Worm (Caenorhabditis elegans) whole organism, late embryonic: ENCODE measurements around the gene zig-2.

Experiments
- C38D4.7 ChIP-seq: fragments of 200-800 bp; sonication (Bioruptor generic); optimal IDR thresholded peaks from 2 replicates; lab custom pipeline; 2018; ENCODE audit warnings: mild to moderate bottlenecking, missing genetic modification characterization, moderate library complexity, missing compliant biosample characterization
- T23F11.4 ChIP-seq: fragments of 200-800 bp; sonication (Bioruptor generic); optimal IDR thresholded peaks from 2 replicates; lab custom pipeline; 2018; ENCODE audit warnings: mild to moderate bottlenecking, missing genetic modification characterization, missing compliant biosample characterization
- Y22D7AL.16 ChIP-seq: sonication (generic microtip); optimal IDR thresholded peaks from 2 replicates; lab custom pipeline; 2016; ENCODE audit warnings: missing genetic modification characterization, missing compliant biosample characterization
- ama-1 ChIP-seq: fragments of 150-350 bp; optimal IDR thresholded peaks from 2 replicates; lab custom pipeline; 2014
- ceh-14 ChIP-seq: sonication (generic microtip); optimal IDR thresholded peaks from 2 replicates; lab custom pipeline; 2016; ENCODE audit warnings: missing genotype, missing genetic modification characterization, missing compliant biosample characterization
- ceh-19 ChIP-seq: fragments of 200-800 bp; sonication (Bioruptor generic); optimal IDR thresholded peaks from 2 replicates; lab custom pipeline; 2018; ENCODE audit warnings: mild to moderate bottlenecking, missing genetic modification characterization, missing compliant biosample characterization
- ceh-2 ChIP-seq: sonication (generic microtip); optimal IDR thresholded peaks from 2 replicates; lab custom pipeline; 2016; ENCODE audit warnings: missing genotype, missing genetic modification characterization, missing compliant biosample characterization
- ceh-31 ChIP-seq: sonication (generic microtip); optimal IDR thresholded peaks from 2 replicates; lab custom pipeline; 2016; ENCODE audit warnings: missing genetic modification characterization, missing compliant biosample characterization
- ceh-45 ChIP-seq: fragments of 200-800 bp; sonication (Bioruptor generic); IDR thresholded peaks from 2 replicates; pipeline ENCODE4 v1.3.6; 2022; ENCODE audit warnings: missing genetic modification reagents, missing genetic modification characterization, missing compliant biosample characterization
- ceh-48 ChIP-seq: sonication (generic microtip); optimal IDR thresholded peaks from 2 replicates; lab custom pipeline; 2016; ENCODE audit warnings: missing genetic modification characterization, inconsistent platforms, missing compliant biosample characterization
- ceh-6 ChIP-seq: fragments of 200-800 bp; sonication (Bioruptor generic); optimal IDR thresholded peaks from 2 replicates; lab custom pipeline; 2018; ENCODE audit warnings: mild to moderate bottlenecking, missing genetic modification characterization, missing compliant biosample characterization
- ceh-9 ChIP-seq: sonication (generic microtip); optimal IDR thresholded peaks from 2 replicates; lab custom pipeline; 2016; ENCODE audit warnings: mild to moderate bottlenecking, missing genetic modification characterization, inconsistent platforms, missing compliant biosample characterization
- elt-2 ChIP-seq: sonication (generic microtip); optimal IDR thresholded peaks from 2 replicates; lab custom pipeline; 2016; ENCODE audit warnings: missing genetic modification reagents, missing genetic modification characterization, missing compliant biosample characterization
- ets-4 ChIP-seq: sonication (generic microtip); optimal IDR thresholded peaks from 2 replicates; lab custom pipeline; 2016; ENCODE audit warnings: missing genetic modification characterization, missing compliant biosample characterization
- eyg-1 ChIP-seq: sonication (generic microtip); optimal IDR thresholded peaks from 2 replicates; lab custom pipeline; 2016; ENCODE audit warnings: missing genotype, missing genetic modification characterization, missing compliant biosample characterization
- fax-1 ChIP-seq: sonication (generic microtip); optimal IDR thresholded peaks from 2 replicates; lab custom pipeline; 2016; ENCODE audit warnings: missing genotype, missing genetic modification characterization, missing compliant biosample characterization
- fkh-6 ChIP-seq: sonication (generic microtip); optimal IDR thresholded peaks from 2 replicates; lab custom pipeline; 2016; ENCODE audit warnings: missing genetic modification characterization, missing compliant biosample characterization
- gmeb-2 ChIP-seq: sonication (generic microtip); optimal IDR thresholded peaks from 2 replicates; lab custom pipeline; 2016; ENCODE audit warnings: missing genetic modification characterization, inconsistent platforms, missing compliant biosample characterization
- hlh-15 ChIP-seq: sonication (generic microtip); optimal IDR thresholded peaks from 2 replicates; lab custom pipeline; 2016; ENCODE audit warnings: missing genetic modification characterization, missing compliant biosample characterization
- hlh-6 ChIP-seq: sonication (generic microtip); optimal IDR thresholded peaks from 2 replicates; lab custom pipeline; 2016; ENCODE audit warnings: missing genotype, missing genetic modification characterization, missing compliant biosample characterization
- hlh-8 ChIP-seq: sonication (generic microtip); optimal IDR thresholded peaks from 2 replicates; lab custom pipeline; 2016; ENCODE audit warnings: missing genotype, missing genetic modification characterization, missing compliant biosample characterization
- lim-6 ChIP-seq: sonication (generic microtip); optimal IDR thresholded peaks from 2 replicates; lab custom pipeline; 2016; ENCODE audit warnings: missing genetic modification characterization, missing compliant biosample characterization
- lin-11 ChIP-seq: fragments of 200-800 bp; sonication (Bioruptor generic); optimal IDR thresholded peaks from 2 replicates; lab custom pipeline; 2018; ENCODE audit warnings: mild to moderate bottlenecking, missing genetic modification characterization, missing compliant biosample characterization
- mec-3 ChIP-seq: sonication (generic microtip); optimal IDR thresholded peaks from 2 replicates; lab custom pipeline; 2016; ENCODE audit warnings: borderline replicate concordance, missing genetic modification characterization, missing compliant biosample characterization
- nhr-11 ChIP-seq: fragments of 150-350 bp; optimal IDR thresholded peaks from 2 replicates; lab custom pipeline; 2014; ENCODE audit warnings: missing biosample characterization, missing genetic modification characterization
- npax-4 ChIP-seq: sonication (generic microtip); optimal IDR thresholded peaks from 2 replicates; lab custom pipeline; 2016; ENCODE audit warnings: missing genetic modification characterization, missing compliant biosample characterization
- pat-9 ChIP-seq: fragments of 200-800 bp; sonication (Bioruptor generic); optimal IDR thresholded peaks from 2 replicates; lab custom pipeline; 2018; ENCODE audit warnings: mild to moderate bottlenecking, missing genetic modification characterization, moderate library complexity, missing compliant biosample characterization
- pha-2 ChIP-seq: sonication (generic microtip); optimal IDR thresholded peaks from 2 replicates; lab custom pipeline; 2017; ENCODE audit warnings: mild to moderate bottlenecking, missing genetic modification characterization, missing compliant biosample characterization
- pha-4 ChIP-seq: fragments of 150-350 bp; optimal IDR thresholded peaks from 2 replicates; lab custom pipeline; 2018; ENCODE audit warnings: missing biosample characterization, missing genetic modification reagents, missing genetic modification characterization
- pros-1 ChIP-seq: fragments of 150-350 bp; optimal IDR thresholded peaks from 2 replicates; lab custom pipeline; 2014; ENCODE audit warnings: missing biosample characterization, missing genetic modification reagents, missing genetic modification characterization
- ref-2 ChIP-seq: sonication (generic microtip); optimal IDR thresholded peaks from 2 replicates; lab custom pipeline; 2016; ENCODE audit warnings: missing genetic modification characterization, missing compliant biosample characterization
- sdc-2 ChIP-seq: sonication (generic microtip); optimal IDR thresholded peaks from 2 replicates; lab custom pipeline; 2016; ENCODE audit warnings: missing genotype, missing genetic modification characterization, missing compliant biosample characterization
- syd-9 ChIP-seq: sonication (generic microtip); optimal IDR thresholded peaks from 2 replicates; lab custom pipeline; 2016; ENCODE audit warnings: mild to moderate bottlenecking, missing genetic modification characterization, moderate library complexity, missing compliant biosample characterization
- tbx-2 ChIP-seq: sonication (generic microtip); optimal IDR thresholded peaks from 2 replicates; lab custom pipeline; 2016; ENCODE audit warnings: missing genetic modification characterization, missing compliant biosample characterization
- tbx-7 ChIP-seq: sonication (generic microtip); optimal IDR thresholded peaks from 2 replicates; lab custom pipeline; 2016; ENCODE audit warnings: missing genotype, missing genetic modification characterization, missing compliant biosample characterization
- unc-3 ChIP-seq, 2 experiments: fragments of 200-800 bp in 1 of 2; sonication (Bioruptor generic) in 1 of 2; sonication (generic microtip) in 1 of 2; conservative IDR thresholded peaks in 1 of 2; optimal IDR thresholded peaks in 1 of 2; 2 replicates each; pipeline versions ENCODE4 v1.3.6 to Lab custom; 2016 to 2022; ENCODE audit warnings: missing compliant biosample characterization in 2 of 2, missing genetic modification characterization in 2 of 2, missing genetic modification reagents in 1 of 2
- unc-42 ChIP-seq: sonication (generic microtip); optimal IDR thresholded peaks from 2 replicates; lab custom pipeline; 2016; ENCODE audit warnings: missing genotype, missing genetic modification characterization, missing compliant biosample characterization
- ztf-16 ChIP-seq: sonication (generic microtip); optimal IDR thresholded peaks from 2 replicates; lab custom pipeline; 2017; ENCODE audit warnings: missing genetic modification characterization, missing compliant biosample characterization

Gene zig-2

ce11 chrX:12333479-12333878, 7.8 kb downstream of the zig-2 start, which contains the start of gene srd-47:
Gene srd-47, plus strand, starts transcription at chrX:12333642.
- no peak for TF ChIP-seq ceh-14 (tag; lab: Kevin White, UChicago)
- TF ChIP-seq ref-2: no peak
- TF ChIP-seq lin-11 (tag; lab: Kevin White, UChicago): no peak
- no peak for TF ChIP-seq T23F11.4
- no peak for TF ChIP-seq fkh-6 (tag; lab: Kevin White, UChicago)
- TF ChIP-seq lim-6 (tag; lab: Kevin White, UChicago): no peak
- TF ChIP-seq unc-3 (GFP tag; conservative IDR thresholded peaks at IDR 0.05; lab: Robert Waterston, UW): no peak
- TF ChIP-seq unc-3 (tag; optimal IDR thresholded peaks at IDR 0.05; lab: Kevin White, UChicago): no peak
- no peak for TF ChIP-seq nhr-11 (tag; lab: Kevin White, UChicago)
- TF ChIP-seq pha-4 (tag; lab: Kevin White, UChicago): no peak
- no peak for TF ChIP-seq ceh-9 (tag; lab: Kevin White, UChicago)
- TF ChIP-seq pat-9: no peak
- no peak for TF ChIP-seq pros-1 (tag; lab: Kevin White, UChicago)
- no peak for TF ChIP-seq ceh-45 (GFP tag; lab: Robert Waterston, UW)
- TF ChIP-seq ceh-2 (tag; lab: Kevin White, UChicago): no peak
- TF ChIP-seq hlh-8 (tag; lab: Kevin White, UChicago): no peak
- TF ChIP-seq hlh-6: no peak
- TF ChIP-seq npax-4: no peak

ce11 chrX:12331795-12332194, 9.4 kb downstream of the zig-2 start, which contains the start of gene srd-46:
Gene srd-46, plus strand, starts transcription at chrX:12332095.
- no peak for TF ChIP-seq hlh-15
- TF ChIP-seq fax-1 (tag; lab: Kevin White, UChicago): no peak
- TF ChIP-seq eyg-1 (tag; lab: Kevin White, UChicago): no peak
- no peak for TF ChIP-seq pros-1 (tag; lab: Kevin White, UChicago)
- no peak for TF ChIP-seq lin-11 (tag; lab: Kevin White, UChicago)
- no peak for TF ChIP-seq unc-42 (tag; lab: Kevin White, UChicago)
- TF ChIP-seq C38D4.7 (GFP tag; lab: Kevin White, UChicago): no peak
- TF ChIP-seq ets-4 (tag; lab: Kevin White, UChicago): no peak
- TF ChIP-seq ceh-14 (tag; lab: Kevin White, UChicago): no peak
- no peak for TF ChIP-seq ceh-48 (tag; lab: Kevin White, UChicago)
- no peak for TF ChIP-seq elt-2 (tag; lab: Kevin White, UChicago)
- TF ChIP-seq ama-1 (lab: Kevin White, UChicago): no peak
- TF ChIP-seq T23F11.4: no peak
- no peak for TF ChIP-seq mec-3 (tag; lab: Kevin White, UChicago)
- TF ChIP-seq hlh-8 (tag; lab: Kevin White, UChicago): no peak
- no peak for TF ChIP-seq npax-4
- TF ChIP-seq pha-4 (tag; lab: Kevin White, UChicago): no peak
- TF ChIP-seq sdc-2: no peak
- TF ChIP-seq, all 69 proteins: peak for 0

DNA sequence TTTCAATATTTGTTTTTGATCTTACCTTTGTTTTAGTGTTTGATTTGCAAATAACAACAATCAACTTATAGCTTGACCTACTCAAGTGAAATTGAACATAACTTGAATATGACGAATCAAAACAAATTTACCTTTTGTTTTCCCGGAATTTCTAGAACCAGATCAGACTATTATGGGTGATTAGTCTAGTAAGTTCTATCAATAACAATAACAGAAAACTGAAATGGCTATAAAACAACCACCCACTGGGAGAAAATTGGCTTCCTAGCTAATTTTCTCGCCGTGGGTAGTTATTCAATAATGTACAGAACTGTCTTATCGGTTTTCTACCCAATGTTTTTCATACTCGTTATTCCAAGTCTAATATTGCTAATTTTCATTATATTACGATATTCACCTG, 12.6 kb downstream of the zig-2 start, which contains the start of gene srd-45:
srd-45 (plus strand) TSS at position 301 of the 400 bp plus-strand sequence.
- TF ChIP-seq syd-9 (tag; lab: Kevin White, UChicago) (no peak), hlh-15 (no peak), nhr-11 (tag; lab: Kevin White, UChicago) (no peak), pha-2 (tag; lab: Kevin White, UChicago) (no peak), Y22D7AL.16 (tag; lab: Kevin White, UChicago) (no peak), lin-11 (tag; lab: Kevin White, UChicago) (no peak), ceh-19 (no peak), hlh-6 (no peak), tbx-7 (tag; lab: Kevin White, UChicago) (no peak), ceh-6 (GFP tag; lab: Kevin White, UChicago) (no peak)

DNA sequence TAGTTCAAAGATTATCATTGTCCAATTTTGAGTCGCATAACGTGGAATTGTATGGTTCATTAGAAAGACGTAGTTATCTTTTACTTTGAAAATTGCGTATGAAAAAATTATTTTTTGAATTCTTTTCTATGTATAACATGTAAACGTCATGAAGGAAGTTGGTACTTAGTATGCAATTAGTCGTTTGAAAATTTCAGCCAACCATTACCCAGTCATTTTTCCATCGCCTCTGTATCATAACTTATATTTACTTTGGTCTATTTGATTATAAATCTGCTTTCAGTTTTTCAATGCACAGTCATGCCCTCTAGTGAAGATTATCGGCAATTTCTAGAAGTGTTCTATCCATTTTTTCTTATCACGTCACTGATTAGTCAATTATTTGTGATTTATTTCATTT, 14.8 kb downstream of the zig-2 start, which contains the start of gene srd-41:
srd-41 (plus strand) TSS at position 301 of the 400 bp plus-strand sequence.
- no peak for TF ChIP-seq ztf-16 (tag; lab: Kevin White, UChicago)
- TF ChIP-seq ceh-31 (tag; lab: Kevin White, UChicago): no peak
- no peak for TF ChIP-seq tbx-2 (tag; lab: Kevin White, UChicago)
- no peak for TF ChIP-seq ceh-48 (tag; lab: Kevin White, UChicago)
- TF ChIP-seq ceh-19: no peak
- no peak for TF ChIP-seq gmeb-2 (tag; lab: Kevin White, UChicago)
